Fruit fly (Drosophila melanogaster) whole organism, embryonic: Measurements from ENCODE around the gene APP-BP1.

Experiments used
- BEAF-32 ChIP-seq: fragments of 200-800 bp; sonication (Bioruptor generic); optimal IDR thresholded peaks from 3 replicates; lab custom pipeline; 2017; ENCODE audit warnings: missing biosample characterization, missing genetic modification characterization, mild to moderate bottlenecking, moderate library complexity, missing genetic modification reagents
- Bgb ChIP-seq: fragments of 200-800 bp; sonication (Bioruptor generic); IDR thresholded peaks from 2 replicates; pipeline ENCODE4 v1.3.6; 2022; ENCODE audit warnings: missing biosample characterization, missing genetic modification characterization; ENCODE audit not compliant: partially characterized antibody
- C15 ChIP-seq: fragments of 200-800 bp; sonication (Bioruptor generic); IDR thresholded peaks from 3 replicates; pipeline ENCODE4 v1.3.6; 2022; ENCODE audit warnings: missing biosample characterization, missing genetic modification characterization
- CG10462 ChIP-seq: fragments of 200-800 bp; sonication (Bioruptor generic); optimal IDR thresholded peaks from 2 replicates; lab custom pipeline; 2016; ENCODE audit warnings: missing biosample characterization, missing genetic modification characterization
- CG11504 ChIP-seq: fragments of 200-800 bp; sonication (Bioruptor generic); optimal IDR thresholded peaks from 3 replicates; lab custom pipeline; 2019; ENCODE audit warnings: missing biosample characterization, mild to moderate bottlenecking, missing genetic modification characterization, moderate library complexity
- CG11695 ChIP-seq: fragments of 200-800 bp; sonication (Bioruptor generic); IDR thresholded peaks from 3 replicates; pipeline ENCODE4 v1.3.6; 2022; ENCODE audit warnings: missing biosample characterization, missing genetic modification characterization
- CG13624 ChIP-seq: fragments of 200-800 bp; sonication (Bioruptor generic); optimal IDR thresholded peaks from 2 replicates; lab custom pipeline; 2016; ENCODE audit warnings: missing biosample characterization, missing genetic modification characterization
- CG15269 ChIP-seq: fragments of 200-800 bp; sonication (Bioruptor generic); optimal IDR thresholded peaks from 2 replicates; lab custom pipeline; 2018; ENCODE audit warnings: missing biosample characterization, mild to moderate bottlenecking, missing genetic modification characterization, moderate library complexity
- CG1529 ChIP-seq: fragments of 200-800 bp; sonication (Bioruptor generic); optimal IDR thresholded peaks from 3 replicates; lab custom pipeline; 2018; ENCODE audit warnings: missing biosample characterization, missing genetic modification characterization
- CG17829 ChIP-seq: fragments of 200-800 bp; optimal IDR thresholded peaks from 2 replicates; lab custom pipeline; 2019; ENCODE audit warnings: missing biosample characterization, mild to moderate bottlenecking, missing genetic modification characterization, moderate library complexity
- CG30403 ChIP-seq: fragments of 200-800 bp; sonication (Bioruptor generic); optimal IDR thresholded peaks from 3 replicates; lab custom pipeline; 2016; ENCODE audit warnings: missing biosample characterization, missing genetic modification characterization
- CG3065 ChIP-seq: fragments of 200-800 bp; sonication (Bioruptor generic); optimal IDR thresholded peaks from 2 replicates; lab custom pipeline; 2016; ENCODE audit warnings: missing biosample characterization, missing genetic modification characterization
- CG33557 ChIP-seq: fragments of 200-800 bp; sonication (Bioruptor generic); optimal IDR thresholded peaks from 2 replicates; lab custom pipeline; 2019; ENCODE audit warnings: missing biosample characterization, mild to moderate bottlenecking, missing genetic modification characterization, moderate library complexity
- CG5180 ChIP-seq: fragments of 200-800 bp; sonication (Bioruptor generic); optimal IDR thresholded peaks from 3 replicates; lab custom pipeline; 2017; ENCODE audit warnings: missing biosample characterization, missing genetic modification characterization, mild to moderate bottlenecking, moderate library complexity, missing genetic modification reagents
- CG6791 ChIP-seq: fragments of 200-800 bp; sonication (Bioruptor generic); IDR thresholded peaks from 3 replicates; pipeline ENCODE4 v1.3.6; 2022; ENCODE audit warnings: missing biosample characterization, missing genetic modification characterization; ENCODE audit not compliant: partially characterized antibody
- CG7987 ChIP-seq: fragments of 200-800 bp; sonication (Bioruptor generic); optimal IDR thresholded peaks from 2 replicates; lab custom pipeline; 2018; ENCODE audit warnings: missing biosample characterization, mild to moderate bottlenecking, missing genetic modification characterization, moderate library complexity
- CoRest ChIP-seq: fragments of 200-800 bp; sonication (Bioruptor generic); optimal IDR thresholded peaks from 3 replicates; lab custom pipeline; 2018; ENCODE audit warnings: missing biosample characterization, mild to moderate bottlenecking, missing genetic modification characterization, moderate library complexity
- E2f2 ChIP-seq: fragments of 200-800 bp; sonication (Bioruptor generic); IDR thresholded peaks from 2 replicates; pipeline ENCODE4 v1.3.6; 2022; ENCODE audit warnings: missing biosample characterization, missing genetic modification characterization
- Fer3 ChIP-seq: fragments of 200-800 bp; sonication (Bioruptor generic); optimal IDR thresholded peaks from 2 replicates; lab custom pipeline; 2018; ENCODE audit warnings: missing biosample characterization, mild to moderate bottlenecking, missing genetic modification characterization, moderate library complexity
- Hey ChIP-seq: fragments of 200-800 bp; sonication (Bioruptor generic); optimal IDR thresholded peaks from 3 replicates; lab custom pipeline; 2018; ENCODE audit warnings: missing biosample characterization, mild to moderate bottlenecking, missing genetic modification characterization
- Lhr ChIP-seq: fragments of 200-800 bp; sonication (Bioruptor generic); optimal IDR thresholded peaks from 3 replicates; lab custom pipeline; 2017; ENCODE audit warnings: mild to moderate bottlenecking, missing biosample characterization, missing genetic modification reagents, missing genetic modification characterization
- Med ChIP-seq: fragments of 200-800 bp; sonication (Bioruptor generic); peaks from one replicate; lab custom pipeline; 2016; ENCODE audit warnings: missing biosample characterization, missing genetic modification characterization, mild to moderate bottlenecking, inconsistent platforms, moderate library complexity
- NC2α ChIP-seq: fragments of 200-800 bp; sonication (Bioruptor generic); optimal IDR thresholded peaks from 2 replicates; lab custom pipeline; 2016; ENCODE audit warnings: missing biosample characterization, missing genetic modification characterization
- Poxn ChIP-seq: fragments of 200-800 bp; sonication (Bioruptor generic); IDR thresholded peaks from 2 replicates; pipeline ENCODE4 v1.3.6; 2022; ENCODE audit warnings: missing biosample characterization, missing genetic modification characterization
- Sox102F ChIP-seq: fragments of 200-800 bp; sonication (Bioruptor generic); optimal IDR thresholded peaks from 2 replicates; lab custom pipeline; 2018; ENCODE audit warnings: missing biosample characterization, mild to moderate bottlenecking, missing genetic modification characterization, moderate library complexity
- amos ChIP-seq: fragments of 200-800 bp; sonication (Bioruptor generic); IDR thresholded peaks from 2 replicates; pipeline ENCODE4 v1.3.6; 2022; ENCODE audit warnings: missing biosample characterization, missing genetic modification characterization; ENCODE audit not compliant: partially characterized antibody
- ap ChIP-seq: fragments of 200-800 bp; sonication (Bioruptor generic); IDR thresholded peaks from 2 replicates; pipeline ENCODE4 v1.3.6; 2022; ENCODE audit warnings: missing biosample characterization, missing genetic modification characterization
- ara ChIP-seq: fragments of 200-800 bp; sonication (Bioruptor generic); IDR thresholded peaks from 2 replicates; pipeline ENCODE4 v1.3.6; 2022; ENCODE audit warnings: missing biosample characterization, missing genetic modification characterization
- ase ChIP-seq: fragments of 200-800 bp; sonication (Bioruptor generic); IDR thresholded peaks from 3 replicates; pipeline ENCODE4 v1.3.6; 2022; ENCODE audit warnings: missing biosample characterization, missing genetic modification characterization
- ash1 ChIP-seq: fragments of 200-800 bp; sonication (Bioruptor generic); optimal IDR thresholded peaks from 2 replicates; lab custom pipeline; 2018; ENCODE audit warnings: missing biosample characterization, mild to moderate bottlenecking, missing genetic modification characterization
- bigmax ChIP-seq: fragments of 200-800 bp; sonication (Bioruptor generic); optimal IDR thresholded peaks from 2 replicates; lab custom pipeline; 2018; ENCODE audit warnings: missing biosample characterization, mild to moderate bottlenecking, missing genetic modification characterization
- cas ChIP-seq: fragments of 200-800 bp; sonication (Bioruptor generic); IDR thresholded peaks from 2 replicates; pipeline ENCODE4 v1.3.6; 2022; ENCODE audit warnings: missing biosample characterization, missing genetic modification characterization
- cwo ChIP-seq: fragments of 200-800 bp; sonication (Bioruptor generic); optimal IDR thresholded peaks from 3 replicates; lab custom pipeline; 2017; ENCODE audit warnings: missing biosample characterization, missing genetic modification characterization, mild to moderate bottlenecking, moderate library complexity, missing genetic modification reagents
- dan ChIP-seq: fragments of 200-800 bp; sonication (Bioruptor generic); IDR thresholded peaks from 2 replicates; pipeline ENCODE4 v1.3.6; 2022; ENCODE audit warnings: missing biosample characterization, missing genetic modification characterization
- disco-r ChIP-seq: fragments of 200-800 bp; sonication (Bioruptor generic); optimal IDR thresholded peaks from 2 replicates; lab custom pipeline; 2016; ENCODE audit warnings: missing biosample characterization, missing genetic modification characterization
- dpn ChIP-seq, 2 experiments: fragments of 200-800 bp; sonication (Bioruptor generic); optimal IDR thresholded peaks; 3 replicates each; lab custom pipeline; 2016; ENCODE audit warnings: missing biosample characterization in 2 of 2, missing genetic modification characterization in 2 of 2
- emc ChIP-seq: fragments of 200-800 bp; sonication (Bioruptor generic); optimal IDR thresholded peaks from 2 replicates; lab custom pipeline; 2016; ENCODE audit warnings: missing biosample characterization, missing genetic modification characterization
- gem ChIP-seq: fragments of 200-800 bp; sonication (Bioruptor generic); optimal IDR thresholded peaks from 2 replicates; lab custom pipeline; 2019; ENCODE audit warnings: missing biosample characterization, mild to moderate bottlenecking, missing genetic modification characterization, moderate library complexity
- grau ChIP-seq: fragments of 200-800 bp; optimal IDR thresholded peaks from 3 replicates; lab custom pipeline; 2019; ENCODE audit warnings: missing biosample characterization, mild to moderate bottlenecking, missing genetic modification characterization, moderate library complexity
- grn ChIP-seq: fragments of 200-800 bp; sonication (Bioruptor generic); optimal IDR thresholded peaks from 3 replicates; lab custom pipeline; 2017; ENCODE audit warnings: missing biosample characterization, missing genetic modification characterization
- h ChIP-seq: fragments of >200 bp; optimal IDR thresholded peaks from 2 replicates; lab custom pipeline; 2017
- hkb ChIP-seq, 2 experiments: fragments of 200-800 bp in 1 of 2; fragments of >200 bp in 1 of 2; sonication (Bioruptor generic) in 1 of 2; IDR thresholded peaks in 1 of 2; optimal IDR thresholded peaks in 1 of 2; 2 replicates each; pipeline versions ENCODE4 v1.3.6 to Lab custom; 2017 to 2022; ENCODE audit warnings: missing biosample characterization in 1 of 2, missing genetic modification characterization in 1 of 2
- knrl ChIP-seq: fragments of 200-800 bp; sonication (Bioruptor generic); IDR thresholded peaks from 3 replicates; pipeline ENCODE4 v1.3.6; 2022; ENCODE audit warnings: missing biosample characterization, missing genetic modification characterization; ENCODE audit not compliant: partially characterized antibody
- pnt ChIP-seq: fragments of 200-800 bp; sonication (Bioruptor generic); optimal IDR thresholded peaks from 3 replicates; lab custom pipeline; 2016; ENCODE audit warnings: missing biosample characterization, missing genetic modification characterization
- prd ChIP-seq, 3 experiments: fragments of >200 bp in 2 of 3; fragments of 200-800 bp in 1 of 3; sonication (Bioruptor generic) in 1 of 3; optimal IDR thresholded peaks in 2 of 3; IDR thresholded peaks in 1 of 3; 2 replicates in 2 of 3; 3 replicates in 1 of 3; pipeline versions ENCODE4 v1.3.6 to Lab custom; 2017 to 2022; ENCODE audit warnings: missing biosample characterization in 1 of 3, missing genetic modification characterization in 1 of 3
- sc ChIP-seq, 3 experiments: fragments of >200 bp in 2 of 3; fragments of 200-800 bp in 1 of 3; sonication (Bioruptor generic) in 1 of 3; optimal IDR thresholded peaks; 2 replicates in 2 of 3; 3 replicates in 1 of 3; lab custom pipeline; 2017; ENCODE audit warnings: mild to moderate bottlenecking in 1 of 3, missing biosample characterization in 1 of 3, missing genetic modification characterization in 1 of 3, missing genetic modification reagents in 1 of 3
- shn ChIP-seq: fragments of 200-800 bp; sonication (Bioruptor generic); optimal IDR thresholded peaks from 3 replicates; lab custom pipeline; 2016; ENCODE audit warnings: missing biosample characterization, missing genetic modification characterization

The APP-BP1 gene

dm6 chr3L:11097982-11098663 is at the start of gene APP-BP1, which contains the start of gene Irbp18:
Gene APP-BP1, plus strand, starts transcription at chr3L:11098412.
Gene Irbp18, minus strand, starts transcription at chr3L:11098186.
- peak; percentile 90 for TF ChIP-seq cwo (GFP tag; lab: Kevin White, UChicago)
- TF ChIP-seq dan (GFP tag; lab: Robert Waterston, UW), result no peak
- TF ChIP-seq CG6791 (GFP tag; lab: Robert Waterston, UW), result no peak; the same call in 2 of the 3 replicates
- peak; percentile 69 for TF ChIP-seq Hey
- TF ChIP-seq CG33557 (GFP tag; lab: Kevin White, UChicago), result peak; percentile 82
- peak; percentile 85 for TF ChIP-seq CG7987 (GFP tag; lab: Kevin White, UChicago)
- TF ChIP-seq CG3065 (GFP tag; lab: Kevin White, UChicago), result peak; percentile 84
- TF ChIP-seq ap (GFP tag; lab: Robert Waterston, UW), result peak; percentile 67
- TF ChIP-seq prd (optimal IDR thresholded peaks at IDR 0.05; lab: Kevin White, UChicago), result no peak
- peak; percentile 89 for TF ChIP-seq prd (GFP tag; IDR thresholded peaks at IDR 0.05; lab: Robert Waterston, UW)
- no peak for TF ChIP-seq bigmax (GFP tag; lab: Kevin White, UChicago)
- TF ChIP-seq CoRest, result peak; percentile 95
- TF ChIP-seq CG11504, result peak; percentile 92
- TF ChIP-seq pnt, result peak; percentile 89
- TF ChIP-seq knrl (GFP tag; lab: Robert Waterston, UW), result no peak
- peak; percentile 84 for TF ChIP-seq Lhr (GFP tag; lab: Kevin White, UChicago)
- peak; percentile 91 for TF ChIP-seq grau
- peak; percentile 87 for TF ChIP-seq CG10462 (GFP tag; lab: Kevin White, UChicago)
- TF ChIP-seq cas (GFP tag; lab: Robert Waterston, UW), result peak; percentile 32; the same call in 1 of the 2 replicates
- TF ChIP-seq CG15269 (tag; lab: Kevin White, UChicago), result peak; percentile 93
- peak; percentile 63 for TF ChIP-seq E2f2
- peak; percentile 77; the same call in 2 of the 3 replicates for TF ChIP-seq C15 (GFP tag; lab: Robert Waterston, UW)
- peak; percentile 91 for TF ChIP-seq CG17829 (tag; lab: Kevin White, UChicago)
- peak; percentile 84 for TF ChIP-seq NC2α (GFP tag; lab: Kevin White, UChicago)
- peak; percentile 90 for TF ChIP-seq shn (GFP tag; lab: Kevin White, UChicago)
- peak; percentile 50 for TF ChIP-seq hkb (optimal IDR thresholded peaks at IDR 0.05; lab: Kevin White, UChicago)
- peak; percentile 88 for TF ChIP-seq hkb (GFP tag; IDR thresholded peaks at IDR 0.05; lab: Robert Waterston, UW)
- TF ChIP-seq BEAF-32 (GFP tag; lab: Kevin White, UChicago), result peak; percentile 46
- TF ChIP-seq CG30403 (GFP tag; lab: Kevin White, UChicago), result peak; percentile 98
- peak; percentile 11 for TF ChIP-seq ash1 (GFP tag; lab: Kevin White, UChicago)
- TF ChIP-seq dpn (GFP tag; optimal IDR thresholded peaks at IDR 0.05; lab: Kevin White, UChicago), result peak; percentile 93 to 95
- TF ChIP-seq sc (optimal IDR thresholded peaks at IDR 0.05; lab: Kevin White, UChicago), result no peak
- peak; percentile 90 for TF ChIP-seq sc (GFP tag; optimal IDR thresholded peaks at IDR 0.05; lab: Kevin White, UChicago)
- peak; percentile 95 for TF ChIP-seq CG13624 (GFP tag; lab: Kevin White, UChicago)
- TF ChIP-seq h (lab: Kevin White, UChicago), result no peak
- TF ChIP-seq emc (GFP tag; lab: Kevin White, UChicago), result peak; percentile 85
- TF ChIP-seq ase (GFP tag; lab: Robert Waterston, UW), result peak; percentile 79
- TF ChIP-seq Poxn (GFP tag; lab: Robert Waterston, UW), result peak; percentile 50
- TF ChIP-seq Fer3 (tag; lab: Kevin White, UChicago), result peak; percentile 90
- peak; percentile 82 for TF ChIP-seq CG5180 (GFP tag; lab: Kevin White, UChicago)
- TF ChIP-seq Bgb (GFP tag; lab: Robert Waterston, UW), result 0 out of 2 replicates have a peak, but pooled peaks have one; percentile 11
- TF ChIP-seq CG11695 (GFP tag; lab: Robert Waterston, UW), result peak; percentile 91
- TF ChIP-seq amos (GFP tag; lab: Robert Waterston, UW), result no peak; the same call in 1 of the 2 replicates
- peak; percentile 84 for TF ChIP-seq ara
- peak; percentile 93 for TF ChIP-seq Sox102F
- TF ChIP-seq Med (GFP tag; lab: Kevin White, UChicago), result peak; percentile 99
- peak; percentile 86 for TF ChIP-seq CG1529
- TF ChIP-seq disco-r (GFP tag; lab: Kevin White, UChicago), result peak; percentile 93
- TF ChIP-seq grn (GFP tag; lab: Kevin White, UChicago), result peak; percentile 66
- TF ChIP-seq gem (tag; lab: Kevin White, UChicago), result peak; percentile 96
